Worm (Caenorhabditis elegans) whole organism, L1 larva: ENCODE measurements around the gene acds-10.

Source experiments
- C16A3.4 ChIP-seq: fragments of 150-350 bp; optimal IDR thresholded peaks from 2 replicates; lab custom pipeline; 2014; ENCODE audit warnings: missing biosample characterization, missing genetic modification characterization
- C34B4.2 ChIP-seq: sonication (generic microtip); optimal IDR thresholded peaks from 2 replicates; lab custom pipeline; 2017; ENCODE audit warnings: mild to moderate bottlenecking, missing genetic modification characterization, missing compliant biosample characterization
- Y116A8C.19 ChIP-seq: sonication (generic microtip); optimal IDR thresholded peaks from 2 replicates; lab custom pipeline; 2016; ENCODE audit warnings: missing compliant biosample characterization, missing genetic modification characterization, borderline replicate concordance
- blmp-1 ChIP-seq: fragments of 150-350 bp; optimal IDR thresholded peaks from 2 replicates; lab custom pipeline; 2014; ENCODE audit warnings: missing biosample characterization, missing genetic modification characterization
- ceh-63 ChIP-seq: fragments of 200-800 bp; sonication (Bioruptor generic); optimal IDR thresholded peaks from 2 replicates; lab custom pipeline; 2018; ENCODE audit warnings: mild to moderate bottlenecking, missing genetic modification characterization, missing compliant biosample characterization
- ceh-82 ChIP-seq, 3 experiments: fragments of 150-350 bp in 1 of 3; sonication (generic microtip) in 2 of 3; optimal IDR thresholded peaks; 2 replicates each; lab custom pipeline; 2014 to 2017; ENCODE audit warnings: missing biosample characterization in 3 of 3, missing genetic modification characterization in 3 of 3
- ceh-88 ChIP-seq: fragments of 200-800 bp; sonication (Bioruptor generic); IDR thresholded peaks from 2 replicates; pipeline ENCODE4 v1.3.6; 2022; ENCODE audit warnings: missing genetic modification characterization, missing compliant biosample characterization
- efl-1 ChIP-seq, 4 experiments: fragments of 150-350 bp; optimal IDR thresholded peaks in 3 of 4; peaks in 1 of 4; 1 replicate in 1 of 4; 2 replicates in 3 of 4; lab custom pipeline; 2014; ENCODE audit warnings: missing biosample characterization in 2 of 4, missing genetic modification characterization in 2 of 4, missing genetic modification reagents in 2 of 4
- egl-13 ChIP-seq: sonication (generic microtip); optimal IDR thresholded peaks from 2 replicates; lab custom pipeline; 2016; ENCODE audit warnings: missing genotype, missing genetic modification reagents, missing genetic modification characterization, missing compliant biosample characterization
- elt-2 ChIP-seq: sonication (generic microtip); optimal IDR thresholded peaks from 2 replicates; lab custom pipeline; 2016; ENCODE audit warnings: missing genetic modification characterization, mild to moderate bottlenecking, inconsistent platforms, missing compliant biosample characterization, missing genetic modification reagents
- elt-3 ChIP-seq, 6 experiments: fragments of 150-350 bp in 1 of 6; sonication (generic microtip); optimal IDR thresholded peaks; 2 replicates each; lab custom pipeline; 2017 to 2018; ENCODE audit warnings: missing biosample characterization in 6 of 6, missing genetic modification characterization in 6 of 6, inconsistent platforms in 1 of 6
- fkh-10 ChIP-seq: sonication (generic microtip); optimal IDR thresholded peaks from 2 replicates; lab custom pipeline; 2017; ENCODE audit warnings: missing biosample characterization, missing genetic modification reagents, missing genetic modification characterization
- hlh-17 ChIP-seq: fragments of 200-800 bp; sonication (Bioruptor generic); optimal IDR thresholded peaks from 2 replicates; lab custom pipeline; 2018; ENCODE audit warnings: missing genetic modification characterization, mild to moderate bottlenecking, missing compliant biosample characterization, moderate library complexity, borderline replicate concordance
- hpl-2 ChIP-seq: fragments of 150-350 bp; optimal IDR thresholded peaks from 2 replicates; lab custom pipeline; 2014; ENCODE audit warnings: missing biosample characterization, missing genetic modification reagents, missing genetic modification characterization
- isw-1 ChIP-seq: fragments of 200-800 bp; sonication (Bioruptor generic); IDR thresholded peaks from 2 replicates; pipeline ENCODE4 v1.3.6; 2022; ENCODE audit warnings: missing genetic modification characterization, missing compliant biosample characterization
- lin-35 ChIP-seq, 2 experiments: fragments of 150-350 bp; optimal IDR thresholded peaks; 2 replicates each; lab custom pipeline; 2014; ENCODE audit warnings: missing biosample characterization in 2 of 2, missing genetic modification characterization in 2 of 2, missing genetic modification reagents in 2 of 2
- lsy-2 ChIP-seq, 2 experiments: fragments of 150-350 bp; optimal IDR thresholded peaks; 2 replicates each; lab custom pipeline; 2014; ENCODE audit warnings: missing biosample characterization in 2 of 2, missing genetic modification characterization in 2 of 2
- mab-9 ChIP-seq: fragments of 200-800 bp; sonication (Bioruptor generic); IDR thresholded peaks from 2 replicates; pipeline ENCODE4 v1.3.6; 2022; ENCODE audit warnings: missing genetic modification reagents, missing genetic modification characterization, missing compliant biosample characterization
- mef-2 ChIP-seq: fragments of 150-350 bp; optimal IDR thresholded peaks from 2 replicates; lab custom pipeline; 2014; ENCODE audit warnings: missing biosample characterization, missing genetic modification characterization
- mep-1 ChIP-seq: fragments of 150-350 bp; optimal IDR thresholded peaks from 2 replicates; lab custom pipeline; 2014; ENCODE audit warnings: missing biosample characterization, missing genetic modification characterization
- nhr-12 ChIP-seq: sonication (generic microtip); optimal IDR thresholded peaks from 2 replicates; lab custom pipeline; 2017; ENCODE audit warnings: missing biosample characterization, missing genetic modification characterization
- nhr-19 ChIP-seq: fragments of 200-800 bp; sonication (Bioruptor generic); conservative IDR thresholded peaks from 2 replicates; pipeline ENCODE4 v1.3.6; 2022; ENCODE audit warnings: missing genetic modification characterization, missing compliant biosample characterization
- nhr-20 ChIP-seq: sonication (generic microtip); optimal IDR thresholded peaks from 2 replicates; lab custom pipeline; 2016; ENCODE audit warnings: mild to moderate bottlenecking, missing genetic modification characterization, missing compliant biosample characterization
- nhr-237 ChIP-seq: fragments of 150-350 bp; optimal IDR thresholded peaks from 2 replicates; lab custom pipeline; 2014; ENCODE audit warnings: missing biosample characterization, missing genetic modification characterization
- nhr-47 ChIP-seq: sonication (generic microtip); optimal IDR thresholded peaks from 2 replicates; lab custom pipeline; 2016; ENCODE audit warnings: mild to moderate bottlenecking, missing genetic modification characterization, moderate library complexity, missing compliant biosample characterization
- nhr-76 ChIP-seq: sonication (generic microtip); optimal IDR thresholded peaks from 2 replicates; lab custom pipeline; 2017; ENCODE audit warnings: missing biosample characterization, missing genetic modification characterization
- nhr-84 ChIP-seq: sonication (generic microtip); optimal IDR thresholded peaks from 2 replicates; lab custom pipeline; 2017; ENCODE audit warnings: missing biosample characterization, missing genetic modification characterization
- pax-3 ChIP-seq: fragments of 200-800 bp; sonication (Bioruptor generic); optimal IDR thresholded peaks from 2 replicates; lab custom pipeline; 2018; ENCODE audit warnings: mild to moderate bottlenecking, missing genetic modification characterization, moderate library complexity, missing compliant biosample characterization
- rnt-1 ChIP-seq: sonication (generic microtip); optimal IDR thresholded peaks from 2 replicates; lab custom pipeline; 2016; ENCODE audit warnings: mild to moderate bottlenecking, missing genetic modification characterization, moderate library complexity, missing compliant biosample characterization
- skn-1 ChIP-seq: fragments of 150-350 bp; optimal IDR thresholded peaks from 2 replicates; lab custom pipeline; 2014; ENCODE audit warnings: missing biosample characterization, missing genetic modification characterization
- snpc-4 ChIP-seq: fragments of 150-350 bp; optimal IDR thresholded peaks from 2 replicates; lab custom pipeline; 2014; ENCODE audit warnings: missing biosample characterization, missing genetic modification characterization
- sox-4 ChIP-seq: sonication (generic microtip); optimal IDR thresholded peaks from 2 replicates; lab custom pipeline; 2016; ENCODE audit warnings: missing genetic modification characterization, missing compliant biosample characterization
- sptf-1 ChIP-seq: fragments of 150-350 bp; optimal IDR thresholded peaks from 2 replicates; lab custom pipeline; 2014; ENCODE audit warnings: missing biosample characterization, missing genetic modification characterization
- sup-37 ChIP-seq: fragments of 200-800 bp; sonication (Bioruptor generic); optimal IDR thresholded peaks from 2 replicates; lab custom pipeline; 2018; ENCODE audit warnings: mild to moderate bottlenecking, missing genetic modification characterization, missing compliant biosample characterization
- swsn-7 ChIP-seq: sonication (generic microtip); optimal IDR thresholded peaks from 2 replicates; lab custom pipeline; 2016; ENCODE audit warnings: missing genetic modification characterization, missing compliant biosample characterization
- tbx-2 ChIP-seq: sonication (generic microtip); optimal IDR thresholded peaks from 2 replicates; lab custom pipeline; 2016; ENCODE audit warnings: missing genetic modification characterization, missing compliant biosample characterization
- tlp-1 ChIP-seq: fragments of 150-350 bp; optimal IDR thresholded peaks from 2 replicates; lab custom pipeline; 2014; ENCODE audit warnings: missing biosample characterization, missing genetic modification characterization
- unc-130 ChIP-seq: fragments of 150-350 bp; optimal IDR thresholded peaks from 2 replicates; lab custom pipeline; 2017; ENCODE audit warnings: missing biosample characterization, missing genetic modification characterization, inconsistent platforms
- unc-98 ChIP-seq: fragments of 200-800 bp; sonication (Bioruptor generic); IDR thresholded peaks from 2 replicates; pipeline ENCODE4 v1.3.6; 2022; ENCODE audit warnings: missing genetic modification characterization, missing compliant biosample characterization
- xbp-1 ChIP-seq: sonication (generic microtip); optimal IDR thresholded peaks from 2 replicates; lab custom pipeline; 2016; ENCODE audit warnings: missing genetic modification characterization, missing compliant biosample characterization
- ztf-11 ChIP-seq, 2 experiments: sonication (generic microtip); optimal IDR thresholded peaks; 2 replicates each; lab custom pipeline; 2016 to 2017; ENCODE audit warnings: missing genetic modification characterization in 2 of 2, missing biosample characterization in 1 of 2, missing compliant biosample characterization in 1 of 2
- ztf-4 ChIP-seq: fragments of 150-350 bp; optimal IDR thresholded peaks from 2 replicates; lab custom pipeline; 2014; ENCODE audit warnings: missing biosample characterization, missing genetic modification characterization

Gene acds-10

DNA sequence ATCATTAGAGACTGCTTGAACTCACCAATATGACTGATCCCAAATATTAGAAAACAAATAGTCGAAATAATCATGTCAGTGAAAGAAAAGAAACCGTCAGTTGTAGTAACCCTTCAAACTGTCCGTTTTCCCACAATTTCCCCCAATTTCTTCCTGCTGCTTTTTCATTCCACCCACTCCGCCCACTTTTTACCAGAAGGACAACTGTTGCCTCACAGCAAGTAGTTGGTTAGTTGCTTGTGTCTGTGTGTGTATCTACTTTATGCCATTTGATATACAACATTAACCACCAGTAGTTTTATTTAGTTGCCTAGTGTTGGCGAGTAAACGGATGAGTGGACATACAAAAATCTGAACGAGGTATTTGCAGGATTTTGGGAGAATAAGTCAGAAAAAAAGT is 31.1 kb upstream of the acds-10 start, which contains the start of gene K09H11.9:
TSS of gene K09H11.9 (minus strand) at position 101 of the 400 bp plus-strand sequence.
- TF ChIP-seq efl-1 (optimal IDR thresholded peaks at IDR 0.05; lab: Kevin White, UChicago) (no peak), efl-1 (GFP tag; optimal IDR thresholded peaks at IDR 0.05 in 1 of 2; lab: Kevin White, UChicago) (peak in 1 of 2 experiments; percentile 20), sptf-1 (tag; lab: Kevin White, UChicago) (no peak), nhr-19 (no peak), mep-1 (tag; lab: Kevin White, UChicago) (no peak), tlp-1 (tag; lab: Kevin White, UChicago) (no peak)

DNA sequence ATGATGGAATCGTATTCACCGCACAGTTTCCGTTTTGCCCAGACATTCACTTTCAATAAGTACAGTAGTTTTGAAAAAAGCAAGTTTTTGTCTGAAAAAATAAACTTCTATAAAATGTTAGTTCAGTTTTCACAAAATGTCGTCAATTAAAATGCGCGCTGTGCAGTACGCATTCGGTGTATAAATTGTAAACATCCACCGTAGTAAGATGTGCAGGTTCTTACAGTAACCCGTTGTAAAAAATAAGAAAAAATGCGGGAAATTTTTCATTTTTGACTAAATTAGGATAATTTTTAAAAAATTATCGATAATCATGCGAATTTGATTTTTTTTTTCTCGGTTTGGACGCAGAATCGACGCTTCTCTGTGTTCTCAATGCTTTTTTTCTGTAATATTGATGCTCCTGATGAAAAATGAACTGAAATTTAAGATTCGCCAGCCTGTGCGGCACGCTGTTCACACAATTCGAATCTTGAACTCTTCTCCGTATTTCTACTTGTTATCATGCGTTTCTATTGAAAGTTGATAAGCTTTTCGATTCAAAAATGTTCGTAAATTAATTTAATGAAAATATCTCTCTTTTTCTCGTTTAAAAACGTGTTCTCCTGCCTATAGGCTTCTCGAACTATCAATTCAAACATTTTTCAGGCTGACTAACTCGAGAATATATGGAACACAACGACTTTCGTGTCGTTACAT is 30.2 kb upstream of the acds-10 start, which contains the start of gene rga-3:
TSS of gene rga-3 (plus strand) at position 649 of the 699 bp plus-strand sequence.
- TF ChIP-seq ceh-63 (GFP tag; lab: Kevin White, UChicago) = no peak
- no peak for TF ChIP-seq lin-35 (GFP tag; optimal IDR thresholded peaks at IDR 0.05; lab: Kevin White, UChicago)
- no peak for TF ChIP-seq egl-13 (tag; lab: Kevin White, UChicago)
- no peak for TF ChIP-seq mep-1 (tag; lab: Kevin White, UChicago)
- TF ChIP-seq pax-3 (tag; lab: Kevin White, UChicago) = no peak
- no peak for TF ChIP-seq swsn-7
- TF ChIP-seq mef-2 (tag; lab: Kevin White, UChicago) = no peak
- TF ChIP-seq hpl-2 = no peak
- TF ChIP-seq unc-98 = no peak
- TF ChIP-seq sox-4 (tag; lab: Kevin White, UChicago) = no peak
- TF ChIP-seq nhr-20 (tag; lab: Kevin White, UChicago) = no peak
- no peak for TF ChIP-seq ztf-4 (tag; lab: Kevin White, UChicago)
- no peak for TF ChIP-seq C34B4.2
- TF ChIP-seq elt-2 (tag; lab: Kevin White, UChicago) = no peak
- no peak for TF ChIP-seq nhr-237
- no peak for TF ChIP-seq ceh-88 (GFP tag; lab: Robert Waterston, UW)

DNA sequence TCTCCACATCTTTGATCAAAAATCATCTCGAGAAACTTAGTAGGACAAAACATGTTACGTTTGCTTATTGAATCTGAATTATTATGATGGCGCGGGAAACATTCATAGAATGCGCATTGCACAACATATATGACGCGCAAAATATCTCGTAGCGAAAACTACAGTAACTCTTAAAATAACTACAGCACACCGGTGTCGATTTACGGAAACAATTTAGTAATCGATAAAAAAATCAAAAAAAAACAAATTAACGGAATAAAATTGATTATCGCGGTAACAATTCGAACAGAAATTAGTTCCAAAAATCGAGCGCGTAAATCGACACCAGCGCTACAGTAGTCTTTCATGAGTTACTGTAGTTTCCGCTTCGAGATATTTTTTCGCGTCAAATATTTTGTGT is 25.5 kb upstream of the acds-10 start:
- TF ChIP-seq sptf-1 (tag; lab: Kevin White, UChicago) (no peak), isw-1 (GFP tag; lab: Robert Waterston, UW) (no peak), nhr-84 (no peak), ztf-4 (tag; lab: Kevin White, UChicago) (no peak), rnt-1 (tag; lab: Kevin White, UChicago) (no peak), nhr-47 (no peak), lsy-2 (tag; optimal IDR thresholded peaks at IDR 0.05; lab: Kevin White, UChicago) (no peak), hlh-17 (no peak)

DNA sequence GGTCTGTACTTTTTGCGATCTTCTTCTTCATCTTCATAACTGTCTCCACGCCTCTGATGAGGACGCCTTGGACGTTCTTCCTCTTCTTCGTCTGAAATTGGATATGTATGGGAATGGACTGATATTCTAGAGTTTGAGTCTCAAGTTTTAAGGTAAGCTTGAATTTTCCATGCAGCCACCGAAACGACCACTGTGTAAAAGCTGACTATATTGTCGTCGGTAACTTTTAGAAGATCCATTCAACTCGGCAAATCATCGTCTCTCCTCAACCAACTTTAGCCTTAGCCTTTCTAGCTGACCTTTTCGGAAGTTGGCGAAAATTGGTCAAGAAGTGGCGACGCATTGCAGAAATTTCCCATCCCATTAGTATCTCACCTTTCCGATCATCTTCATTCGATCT is 23.2 kb upstream of the acds-10 start:
- TF ChIP-seq Y116A8C.19 (no peak), ceh-82 (tag; optimal IDR thresholded peaks at IDR 0.05; lab: Kevin White, UChicago) (no peak), snpc-4 (tag; lab: Kevin White, UChicago) (no peak), ztf-11 (tag; optimal IDR thresholded peaks at IDR 0.05; lab: Kevin White, UChicago) (no peak), hlh-17 (no peak), nhr-19 (no peak), nhr-20 (tag; lab: Kevin White, UChicago) (no peak), nhr-12 (tag; lab: Kevin White, UChicago) (no peak), blmp-1 (tag; lab: Kevin White, UChicago) (no peak)
- TF ChIP-seq, all 84 proteins: peak for 0

ce11 chrV:5726463-5726862 is 21.2 kb upstream of the acds-10 start, which contains the start of gene K09H11.4:
TSS of gene K09H11.4 (minus strand) at chrV:5726563.
- TF ChIP-seq unc-130 (no peak), tbx-2 (tag; lab: Kevin White, UChicago) (no peak), rnt-1 (tag; lab: Kevin White, UChicago) (no peak), xbp-1 (tag; lab: Kevin White, UChicago) (no peak), egl-13 (tag; lab: Kevin White, UChicago) (no peak), skn-1 (tag; lab: Kevin White, UChicago) (no peak), isw-1 (GFP tag; lab: Robert Waterston, UW) (no peak), nhr-76 (no peak), elt-3 (tag; optimal IDR thresholded peaks at IDR 0.05; lab: Kevin White, UChicago) (no peak), sup-37 (GFP tag; lab: Kevin White, UChicago) (no peak), fkh-10 (GFP tag; lab: Kevin White, UChicago) (no peak), swsn-7 (no peak), ztf-4 (tag; lab: Kevin White, UChicago) (no peak), C34B4.2 (no peak), mab-9 (GFP tag; lab: Robert Waterston, UW) (no peak), hpl-2 (no peak), C16A3.4 (tag; lab: Kevin White, UChicago) (no peak)
- TF ChIP-seq, all 84 proteins: peak for 0
